Fruit fly (Drosophila melanogaster) whole organism, adult: Measurements from ENCODE around the gene CG12420.

ENCODE experiments used
- CG14711 ChIP-seq: fragments of 200-800 bp; sonication (Bioruptor generic); optimal IDR thresholded peaks from 2 replicates; lab custom pipeline; 2018; ENCODE audit warnings: missing biosample characterization, mild to moderate bottlenecking, missing genetic modification characterization, moderate library complexity
- CG1620 ChIP-seq: fragments of 200-800 bp; sonication (Bioruptor generic); optimal IDR thresholded peaks from 2 replicates; lab custom pipeline; 2016; ENCODE audit warnings: missing biosample characterization, missing genetic modification characterization
- CG33017 ChIP-seq: fragments of 200-800 bp; sonication (Bioruptor generic); optimal IDR thresholded peaks from 2 replicates; lab custom pipeline; 2018; ENCODE audit warnings: missing biosample characterization, mild to moderate bottlenecking, missing genetic modification characterization, moderate library complexity
- CG7101 ChIP-seq: fragments of 200-800 bp; sonication (Bioruptor generic); optimal IDR thresholded peaks from 2 replicates; lab custom pipeline; 2018; ENCODE audit warnings: missing biosample characterization, mild to moderate bottlenecking, missing genetic modification characterization, moderate library complexity
- Clk ChIP-seq: fragments of 200-800 bp; sonication (Bioruptor generic); optimal IDR thresholded peaks from 2 replicates; lab custom pipeline; 2017; ENCODE audit warnings: missing biosample characterization, missing genetic modification characterization
- Crg-1 ChIP-seq: fragments of 200-800 bp; sonication (Bioruptor generic); optimal IDR thresholded peaks from 2 replicates; lab custom pipeline; 2016; ENCODE audit warnings: missing biosample characterization, missing genetic modification characterization
- Mnt ChIP-seq: fragments of 200-800 bp; sonication (Bioruptor generic); optimal IDR thresholded peaks from 2 replicates; lab custom pipeline; 2016; ENCODE audit warnings: missing biosample characterization, mild to moderate bottlenecking, missing genetic modification characterization
- bab1 ChIP-seq: fragments of 200-800 bp; sonication (Bioruptor generic); optimal IDR thresholded peaks from 3 replicates; lab custom pipeline; 2019; ENCODE audit warnings: missing biosample characterization, mild to moderate bottlenecking, missing genetic modification characterization, moderate library complexity
- kay ChIP-seq: fragments of 200-800 bp; sonication (Bioruptor generic); peaks from one replicate; lab custom pipeline; 2016; ENCODE audit warnings: missing biosample characterization, missing genetic modification characterization, borderline replicate concordance
- tj ChIP-seq: fragments of 200-800 bp; sonication (Bioruptor generic); optimal IDR thresholded peaks from 3 replicates; lab custom pipeline; 2017; ENCODE audit warnings: missing biosample characterization, mild to moderate bottlenecking, missing genetic modification characterization, moderate library complexity

DNA sequence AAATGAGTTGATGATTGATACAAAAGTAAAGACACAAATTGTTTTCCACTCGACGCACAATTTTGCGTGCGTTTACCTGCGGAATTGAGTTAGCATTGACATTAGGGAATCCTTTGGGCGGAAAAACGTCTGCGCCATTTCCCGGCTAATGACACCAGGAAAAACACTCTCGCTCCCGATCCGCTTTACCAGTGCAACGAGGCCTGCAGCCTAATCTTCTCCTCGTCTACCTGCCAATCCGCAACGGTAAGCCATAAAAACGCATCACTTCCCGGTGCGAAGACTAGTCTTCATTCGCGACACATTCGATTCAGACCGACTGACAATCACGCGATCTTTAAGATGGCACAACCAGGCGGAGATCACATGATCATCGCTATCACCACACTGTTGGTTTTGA lies at the start of gene CG12420:
- TF ChIP-seq CG7101 (tag; lab: Kevin White, UChicago) (no peak), CG1620 (GFP tag; lab: Kevin White, UChicago) (no peak), CG33017 (tag; lab: Kevin White, UChicago) (no peak), kay (GFP tag; lab: Kevin White, UChicago) (no peak), CG14711 (tag; lab: Kevin White, UChicago) (no peak), bab1 (GFP tag; lab: Kevin White, UChicago) (no peak), Clk (GFP tag; lab: Kevin White, UChicago) (no peak), Mnt (GFP tag; lab: Kevin White, UChicago) (no peak), tj (GFP tag; lab: Kevin White, UChicago) (no peak), Crg-1 (GFP tag; lab: Kevin White, UChicago) (no peak)
